Worm (Caenorhabditis elegans) whole organism, L4/young adult: ENCODE measurements around the gene Y54G11A.2.

ENCODE experiments used
- W03F9.2 ChIP-seq: fragments of 150-350 bp; optimal IDR thresholded peaks from 2 replicates; lab custom pipeline; 2014; ENCODE audit warnings: missing biosample characterization, missing genetic modification characterization
- him-1 ChIP-seq: sonication (generic microtip); optimal IDR thresholded peaks from 2 replicates; lab custom pipeline; 2016; ENCODE audit warnings: missing genotype, missing genetic modification reagents, missing genetic modification characterization, missing compliant biosample characterization

DNA sequence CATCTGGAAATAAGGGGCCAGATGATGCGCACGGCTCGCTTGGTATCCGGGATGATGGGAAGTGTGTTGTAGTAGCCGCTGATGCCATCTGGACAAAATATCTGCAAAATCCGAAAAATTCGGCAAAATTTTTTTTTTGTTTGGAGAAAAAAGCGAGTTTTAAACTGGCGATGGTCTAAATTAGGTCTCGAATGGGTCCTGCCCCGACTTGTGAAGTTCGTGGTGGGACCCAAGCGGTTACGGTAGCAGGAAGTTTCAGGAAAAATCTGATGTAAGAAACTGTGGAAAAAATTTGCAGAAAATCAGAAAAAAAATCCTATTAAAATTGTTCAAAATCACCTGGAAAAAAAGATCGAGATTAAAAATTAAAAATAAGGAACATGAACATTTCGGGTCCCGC lies 8.7 kb upstream of the Y54G11A.2 start, which contains the start of gene jmjd-2:
- TF ChIP-seq W03F9.2 (tag; lab: Kevin White, UChicago) (no peak), him-1 (no peak)
